Fruit fly (Drosophila melanogaster) whole organism, adult: ENCODE results near the gene eIF4E1.
A peak's percentile ranks its signal among the peaks of the same experiment; 100 is the strongest.

ENCODE experiments used
- CG11617 ChIP-seq: fragments of 200-800 bp; sonication (Bioruptor generic); optimal IDR thresholded peaks from 2 replicates; lab custom pipeline; 2017; ENCODE audit warnings: mild to moderate bottlenecking, missing biosample characterization, missing genetic modification reagents, missing genetic modification characterization
- CG12768 ChIP-seq: fragments of 200-800 bp; sonication (Bioruptor generic); optimal IDR thresholded peaks from 2 replicates; lab custom pipeline; 2017; ENCODE audit warnings: missing biosample characterization, missing genetic modification characterization, mild to moderate bottlenecking, moderate library complexity, missing genetic modification reagents
- CG14711 ChIP-seq: fragments of 200-800 bp; sonication (Bioruptor generic); optimal IDR thresholded peaks from 2 replicates; lab custom pipeline; 2018; ENCODE audit warnings: missing biosample characterization, mild to moderate bottlenecking, missing genetic modification characterization, moderate library complexity
- CG1620 ChIP-seq: fragments of 200-800 bp; sonication (Bioruptor generic); optimal IDR thresholded peaks from 2 replicates; lab custom pipeline; 2016; ENCODE audit warnings: missing biosample characterization, missing genetic modification characterization
- CG33017 ChIP-seq: fragments of 200-800 bp; sonication (Bioruptor generic); optimal IDR thresholded peaks from 2 replicates; lab custom pipeline; 2018; ENCODE audit warnings: missing biosample characterization, mild to moderate bottlenecking, missing genetic modification characterization, moderate library complexity
- CG5204 ChIP-seq: fragments of 200-800 bp; sonication (Bioruptor generic); optimal IDR thresholded peaks from 2 replicates; lab custom pipeline; 2016; ENCODE audit warnings: missing biosample characterization, missing genetic modification characterization
- CG7045 ChIP-seq: fragments of 200-800 bp; sonication (Bioruptor generic); optimal IDR thresholded peaks from 2 replicates; lab custom pipeline; 2017; ENCODE audit warnings: missing biosample characterization, mild to moderate bottlenecking, missing genetic modification characterization
- CG7101 ChIP-seq: fragments of 200-800 bp; sonication (Bioruptor generic); optimal IDR thresholded peaks from 2 replicates; lab custom pipeline; 2018; ENCODE audit warnings: missing biosample characterization, mild to moderate bottlenecking, missing genetic modification characterization, moderate library complexity
- Clk ChIP-seq: fragments of 200-800 bp; sonication (Bioruptor generic); optimal IDR thresholded peaks from 2 replicates; lab custom pipeline; 2017; ENCODE audit warnings: missing biosample characterization, missing genetic modification characterization
- Crg-1 ChIP-seq: fragments of 200-800 bp; sonication (Bioruptor generic); optimal IDR thresholded peaks from 2 replicates; lab custom pipeline; 2016; ENCODE audit warnings: missing biosample characterization, missing genetic modification characterization
- Hr96 ChIP-seq: fragments of 200-800 bp; sonication (Bioruptor generic); optimal IDR thresholded peaks from 2 replicates; lab custom pipeline; 2016; ENCODE audit warnings: missing biosample characterization, missing genetic modification characterization
- Mnt ChIP-seq: fragments of 200-800 bp; sonication (Bioruptor generic); optimal IDR thresholded peaks from 2 replicates; lab custom pipeline; 2016; ENCODE audit warnings: missing biosample characterization, mild to moderate bottlenecking, missing genetic modification characterization
- bab1 ChIP-seq: fragments of 200-800 bp; sonication (Bioruptor generic); optimal IDR thresholded peaks from 3 replicates; lab custom pipeline; 2019; ENCODE audit warnings: missing biosample characterization, mild to moderate bottlenecking, missing genetic modification characterization, moderate library complexity
- cic ChIP-seq: fragments of 200-800 bp; sonication (Bioruptor generic); optimal IDR thresholded peaks from 2 replicates; lab custom pipeline; 2017; ENCODE audit warnings: missing biosample characterization, mild to moderate bottlenecking, missing genetic modification characterization, moderate library complexity
- cnc ChIP-seq, 2 experiments: fragments of >200 bp; optimal IDR thresholded peaks; 2 replicates each; lab custom pipeline; 2017
- kay ChIP-seq: fragments of 200-800 bp; sonication (Bioruptor generic); peaks from one replicate; lab custom pipeline; 2016; ENCODE audit warnings: missing biosample characterization, missing genetic modification characterization, borderline replicate concordance
- ovo ChIP-seq: fragments of 200-800 bp; sonication (Bioruptor generic); optimal IDR thresholded peaks from 2 replicates; lab custom pipeline; 2016; ENCODE audit warnings: missing biosample characterization, missing genetic modification characterization
- pad ChIP-seq: fragments of 200-800 bp; sonication (Bioruptor generic); optimal IDR thresholded peaks from 3 replicates; lab custom pipeline; 2017; ENCODE audit warnings: missing biosample characterization, missing genetic modification characterization, mild to moderate bottlenecking, moderate library complexity, missing genetic modification reagents
- tj ChIP-seq: fragments of 200-800 bp; sonication (Bioruptor generic); optimal IDR thresholded peaks from 3 replicates; lab custom pipeline; 2017; ENCODE audit warnings: missing biosample characterization, mild to moderate bottlenecking, missing genetic modification characterization, moderate library complexity
- toe ChIP-seq: fragments of 200-800 bp; sonication (Bioruptor generic); optimal IDR thresholded peaks from 2 replicates; lab custom pipeline; 2016; ENCODE audit warnings: missing biosample characterization, missing genetic modification characterization

eIF4E1 gene

DNA sequence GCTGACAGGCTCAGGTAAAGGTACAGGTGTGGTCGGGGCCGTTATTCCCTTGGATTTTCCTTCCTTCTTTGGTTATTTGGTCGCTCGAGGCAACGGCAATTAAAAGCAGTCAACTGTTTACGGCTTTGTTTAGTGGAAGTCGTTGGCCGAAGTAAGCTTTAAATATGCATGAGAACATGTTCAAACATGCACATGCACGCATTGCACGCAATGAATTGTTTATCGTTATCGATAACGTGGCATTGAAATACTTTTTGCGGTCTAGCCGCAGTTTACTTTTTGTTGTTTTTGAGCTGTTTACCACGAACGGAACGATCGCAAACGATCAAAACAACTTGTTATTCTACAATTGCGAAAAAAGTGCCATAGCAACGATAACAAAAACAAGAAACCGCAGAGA lies 19.4 kb upstream of the eIF4E1 start:
- peak; percentile 33 for TF ChIP-seq tj (GFP tag; lab: Kevin White, UChicago)
- peak; percentile 32 for TF ChIP-seq cic (GFP tag; lab: Kevin White, UChicago)
- TF ChIP-seq Clk (GFP tag; lab: Kevin White, UChicago) = no peak
- no peak for TF ChIP-seq Crg-1
- TF ChIP-seq CG1620 = no peak
- no peak for TF ChIP-seq CG33017 (tag; lab: Kevin White, UChicago)
- peak; percentile 26 for TF ChIP-seq ovo (GFP tag; lab: Kevin White, UChicago)
- TF ChIP-seq CG7045 (GFP tag; lab: Kevin White, UChicago) = no peak

DNA sequence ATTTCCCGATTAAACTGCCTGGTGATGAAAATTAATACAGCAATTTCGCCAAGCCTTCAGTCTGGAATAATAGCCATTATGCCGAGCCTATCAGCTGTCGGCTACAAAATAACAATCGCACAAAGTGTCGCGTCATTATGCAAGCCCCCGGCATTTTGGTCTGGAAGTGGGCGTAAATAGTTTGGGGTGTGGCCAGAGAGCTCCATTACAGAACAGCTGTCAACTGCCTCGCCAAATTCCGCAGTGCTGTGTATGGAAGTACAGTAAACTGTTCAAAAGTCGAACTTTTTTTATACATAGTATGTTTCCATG lies 18.5 kb upstream of the eIF4E1 start:
- TF ChIP-seq cnc (optimal IDR thresholded peaks at IDR 0.05; lab: Kevin White, UChicago) (peak; percentile 71 to 73), bab1 (GFP tag; lab: Kevin White, UChicago) (no peak), CG33017 (tag; lab: Kevin White, UChicago) (no peak)

DNA sequence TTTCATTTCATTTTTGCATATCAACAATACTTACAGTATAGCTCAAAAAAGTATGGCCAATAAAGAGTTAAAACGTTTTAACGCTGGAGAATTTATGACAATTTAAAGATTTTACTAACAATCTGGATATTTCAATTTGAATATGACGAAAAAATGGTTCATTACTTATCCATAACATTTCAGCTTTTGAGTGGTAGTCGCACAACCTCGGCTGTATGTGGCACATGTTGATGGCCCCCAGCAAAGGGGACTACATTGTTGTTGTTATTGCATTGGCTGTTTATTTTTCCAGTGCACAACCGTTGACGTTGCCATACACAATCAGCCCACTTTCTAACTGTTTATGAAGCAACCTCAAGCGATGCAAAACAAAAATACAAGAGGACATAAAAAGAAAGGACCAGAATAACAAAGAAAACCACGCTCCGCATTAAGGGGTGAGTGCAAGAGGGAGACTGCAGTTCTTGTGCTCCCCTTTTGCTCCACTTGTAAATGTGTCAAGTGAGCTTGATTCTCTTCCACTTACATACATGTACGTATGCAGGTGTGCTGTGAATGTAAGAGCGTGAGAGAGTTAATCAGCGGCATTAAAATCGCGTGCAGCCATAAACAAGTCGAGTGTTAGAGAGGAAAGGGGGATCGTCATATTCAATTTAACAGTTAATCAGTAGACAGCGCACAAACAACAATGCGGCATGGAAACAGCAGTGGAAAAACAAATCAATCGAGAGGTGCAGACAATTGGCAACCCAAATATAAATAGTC lies 18.0 kb upstream of the eIF4E1 start:
- TF ChIP-seq CG7101 (peak; percentile 95), CG12768 (GFP tag; lab: Kevin White, UChicago) (peak; percentile 88), pad (peak; percentile 92), Crg-1 (peak; percentile 87), CG14711 (tag; lab: Kevin White, UChicago) (peak; percentile 91), ovo (GFP tag; lab: Kevin White, UChicago) (peak; percentile 84), bab1 (GFP tag; lab: Kevin White, UChicago) (peak; percentile 98), CG7045 (GFP tag; lab: Kevin White, UChicago) (peak; percentile 95), cnc (optimal IDR thresholded peaks at IDR 0.05; lab: Kevin White, UChicago) (no peak), CG33017 (tag; lab: Kevin White, UChicago) (peak; percentile 96), CG11617 (GFP tag; lab: Kevin White, UChicago) (peak; percentile 95), cic (GFP tag; lab: Kevin White, UChicago) (peak; percentile 87), Mnt (GFP tag; lab: Kevin White, UChicago) (peak; percentile 89), Clk (GFP tag; lab: Kevin White, UChicago) (peak; percentile 61), CG5204 (GFP tag; lab: Kevin White, UChicago) (peak; percentile 89), tj (GFP tag; lab: Kevin White, UChicago) (peak; percentile 94), toe (GFP tag; lab: Kevin White, UChicago) (peak; percentile 58), kay (GFP tag; lab: Kevin White, UChicago) (peak; percentile 96), Hr96 (peak; percentile 80), CG1620 (peak; percentile 84)

DNA sequence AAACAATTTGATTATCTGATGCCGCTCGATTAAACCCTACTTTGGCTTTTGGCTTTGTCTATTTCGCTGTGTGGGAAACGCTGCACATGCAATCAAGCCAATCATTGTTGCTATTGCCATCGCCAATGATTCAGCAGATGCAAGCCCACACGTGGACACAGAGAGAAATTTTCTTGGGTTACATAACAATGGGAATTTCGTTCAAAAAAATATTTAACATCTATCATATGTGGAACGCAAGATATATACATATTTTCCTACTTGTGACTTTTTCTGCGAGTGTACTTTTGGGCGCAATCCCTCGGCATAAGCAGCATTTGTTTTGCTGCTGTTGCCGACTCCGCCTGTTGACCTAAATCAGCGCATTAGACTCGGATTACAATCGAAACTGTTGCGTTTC lies 17.1 kb upstream of the eIF4E1 start:
- no peak for TF ChIP-seq pad
- TF ChIP-seq CG11617 (GFP tag; lab: Kevin White, UChicago) = no peak
- no peak for TF ChIP-seq CG1620
- TF ChIP-seq CG12768 (GFP tag; lab: Kevin White, UChicago) = peak; percentile 24
- no peak for TF ChIP-seq CG33017 (tag; lab: Kevin White, UChicago)
- no peak for TF ChIP-seq CG7045 (GFP tag; lab: Kevin White, UChicago)
- peak; percentile 38 for TF ChIP-seq Hr96
- peak; percentile 54 for TF ChIP-seq tj (GFP tag; lab: Kevin White, UChicago)
- TF ChIP-seq cnc (optimal IDR thresholded peaks at IDR 0.05; lab: Kevin White, UChicago) = peak; percentile 40 to 63
- TF ChIP-seq CG5204 (GFP tag; lab: Kevin White, UChicago) = peak; percentile 35
- TF ChIP-seq Mnt (GFP tag; lab: Kevin White, UChicago) = no peak
- TF ChIP-seq cic (GFP tag; lab: Kevin White, UChicago) = no peak
- TF ChIP-seq bab1 (GFP tag; lab: Kevin White, UChicago) = peak; percentile 41
- no peak for TF ChIP-seq toe (GFP tag; lab: Kevin White, UChicago)
- no peak for TF ChIP-seq kay (GFP tag; lab: Kevin White, UChicago)
- TF ChIP-seq ovo (GFP tag; lab: Kevin White, UChicago) = no peak
- TF ChIP-seq Crg-1 = no peak
- TF ChIP-seq Clk (GFP tag; lab: Kevin White, UChicago) = no peak
- no peak for TF ChIP-seq CG7101
- TF ChIP-seq CG14711 (tag; lab: Kevin White, UChicago) = no peak

DNA sequence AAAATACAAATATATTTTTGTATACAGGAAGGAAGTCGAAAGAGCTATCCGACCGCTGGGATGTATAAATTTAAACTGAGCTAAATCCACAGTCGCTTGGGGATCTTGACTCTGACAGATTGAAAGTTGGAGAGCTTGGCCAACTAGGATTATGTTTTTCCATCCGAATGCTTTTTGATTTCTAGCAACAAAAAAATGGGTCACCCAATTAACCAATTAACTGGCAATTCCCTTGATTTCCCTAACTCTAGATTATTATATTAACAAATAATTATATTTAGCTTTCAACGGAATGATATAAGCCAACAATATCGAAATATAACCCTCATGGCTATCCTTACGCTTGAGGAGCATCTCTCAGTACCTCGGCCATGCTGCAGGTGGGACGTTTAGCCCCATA lies 15.0 kb upstream of the eIF4E1 start, which contains the start of gene CG3982:
Gene CG3982, minus strand, starts transcription at position 101 of the 400 bp plus-strand sequence.
- no peak for TF ChIP-seq CG5204 (GFP tag; lab: Kevin White, UChicago)
- no peak for TF ChIP-seq Mnt (GFP tag; lab: Kevin White, UChicago)
- TF ChIP-seq CG11617 (GFP tag; lab: Kevin White, UChicago) = no peak
- TF ChIP-seq CG14711 (tag; lab: Kevin White, UChicago) = no peak

DNA sequence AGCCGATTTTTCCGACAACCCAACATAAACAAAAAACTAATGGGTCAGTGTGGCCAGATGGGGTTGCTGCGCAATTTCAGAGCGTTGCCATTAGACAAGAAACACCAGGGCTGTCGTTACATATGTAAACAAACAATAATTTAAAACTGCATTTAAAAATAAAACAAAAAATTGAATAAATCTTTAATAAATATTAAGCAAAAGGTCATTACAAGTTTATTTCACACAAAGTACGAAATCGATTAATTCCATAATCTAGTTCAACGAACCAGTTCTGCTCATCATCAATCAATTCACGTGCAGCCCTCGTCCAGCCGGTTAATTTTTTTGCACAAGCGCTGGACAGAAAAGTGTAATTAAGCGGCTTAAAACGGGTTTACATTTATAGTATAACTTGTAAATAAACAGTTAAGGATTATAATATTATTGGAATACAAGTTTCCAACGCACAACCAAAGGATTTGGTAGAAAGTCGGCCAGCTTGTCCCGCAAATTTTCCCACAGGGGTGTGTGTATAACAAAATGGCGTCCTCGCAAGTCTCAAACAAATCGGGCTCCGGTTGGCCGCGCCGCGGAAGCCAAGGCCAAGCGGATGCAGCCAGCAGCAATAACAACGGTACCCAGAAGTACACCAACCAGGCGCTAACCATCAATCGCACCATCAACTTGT lies 8.6 kb upstream of the eIF4E1 start, which contains the start of the genes CG4022 and Cpsf5:
Gene CG4022, minus strand, starts transcription at position 79 of the 670 bp plus-strand sequence.
Gene Cpsf5, plus strand, starts transcription at position 285 of the 670 bp plus-strand sequence.
- TF ChIP-seq CG7045 (GFP tag; lab: Kevin White, UChicago) (peak; percentile 83), CG12768 (GFP tag; lab: Kevin White, UChicago) (peak; percentile 78), kay (GFP tag; lab: Kevin White, UChicago) (peak; percentile 87), cnc (optimal IDR thresholded peaks at IDR 0.05; lab: Kevin White, UChicago) (no peak), CG11617 (GFP tag; lab: Kevin White, UChicago) (peak; percentile 90), CG1620 (peak; percentile 84), Crg-1 (peak; percentile 77), CG7101 (peak; percentile 88), Hr96 (no peak), bab1 (GFP tag; lab: Kevin White, UChicago) (peak; percentile 80), CG14711 (tag; lab: Kevin White, UChicago) (peak; percentile 85), pad (peak; percentile 61), Mnt (GFP tag; lab: Kevin White, UChicago) (peak; percentile 89), ovo (GFP tag; lab: Kevin White, UChicago) (peak; percentile 74), Clk (GFP tag; lab: Kevin White, UChicago) (peak; percentile 62), CG5204 (GFP tag; lab: Kevin White, UChicago) (no peak), toe (GFP tag; lab: Kevin White, UChicago) (peak; percentile 91), tj (GFP tag; lab: Kevin White, UChicago) (peak; percentile 72), cic (GFP tag; lab: Kevin White, UChicago) (peak; percentile 66), CG33017 (tag; lab: Kevin White, UChicago) (peak; percentile 84)
